Fruit fly (Drosophila melanogaster): Measurements from ENCODE around the gene Doc3.

Doc3 gene

DNA sequence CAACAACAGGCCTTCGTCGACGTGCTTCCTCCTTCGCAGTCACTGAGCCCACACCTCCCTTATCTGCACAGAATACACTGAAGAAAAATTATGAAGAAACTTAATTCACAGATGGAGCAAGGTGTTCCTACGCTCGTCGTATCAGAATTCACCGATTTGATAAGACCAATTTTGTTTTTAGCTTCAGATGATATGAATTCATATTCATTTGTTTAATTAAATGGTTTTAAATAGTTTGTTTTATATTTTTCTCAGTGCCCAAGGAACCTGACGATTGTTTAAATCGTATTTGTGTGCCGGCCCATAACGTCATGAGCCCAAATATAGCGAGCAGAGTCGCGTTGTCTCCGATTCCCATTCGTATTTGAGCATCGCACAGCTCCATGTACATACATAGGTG, 18.6 kb downstream of the Doc3 start:
- TF ChIP-seq bcd (GFP tag; optimal IDR thresholded peaks at IDR 0.05) (peak; percentile 43), unpg (GFP tag; optimal IDR thresholded peaks at IDR 0.05) (peak; percentile 58), vvl (GFP tag; IDR thresholded peaks at IDR 0.05) (peak; percentile 82), HmgZ (tag; optimal IDR thresholded peaks at IDR 0.05) (no peak), CG7745 (tag; optimal IDR thresholded peaks at IDR 0.05) (no peak), BtbVII (GFP tag; optimal IDR thresholded peaks at IDR 0.05) (peak; percentile 17), CG6654 (GFP tag; optimal IDR thresholded peaks at IDR 0.05) (no peak), Atf6 (GFP tag; IDR thresholded peaks at IDR 0.05) (no peak), lov (optimal IDR thresholded peaks at IDR 0.05) (no peak), lov (GFP tag; IDR thresholded peaks at IDR 0.05) (peak; percentile 62; the same call in 1 of the 3 replicates), Meics (GFP tag; optimal IDR thresholded peaks at IDR 0.05) (peak; percentile 42), ham (GFP tag; IDR thresholded peaks at IDR 0.05) (no peak), CG32767 (GFP tag; IDR thresholded peaks at IDR 0.05) (no peak), salm (tag; optimal IDR thresholded peaks at IDR 0.05) (no peak), usp (GFP tag; optimal IDR thresholded peaks at IDR 0.05) (no peak), CG14667 (GFP tag; IDR thresholded peaks at IDR 0.05) (no peak), vfl (GFP tag; optimal IDR thresholded peaks at IDR 0.05) (no peak), CG12071 (GFP tag; optimal IDR thresholded peaks at IDR 0.05) (no peak), CG17912 (GFP tag; optimal IDR thresholded peaks at IDR 0.05) (no peak), HHEX (GFP tag; optimal IDR thresholded peaks at IDR 0.05) (peak; percentile 20), CG10267 (tag; optimal IDR thresholded peaks at IDR 0.05) (peak; percentile 75), CG9215 (GFP tag; IDR thresholded peaks at IDR 0.05) (peak; percentile 27; the same call in 1 of the 2 replicates), twi (tag; optimal IDR thresholded peaks at IDR 0.05) (peak; percentile 57), CG12769 (tag; optimal IDR thresholded peaks at IDR 0.05) (peak; percentile 34), CG9437 (GFP tag; optimal IDR thresholded peaks at IDR 0.05) (peak; percentile 40), CG7928 (GFP tag; optimal IDR thresholded peaks at IDR 0.05) (no peak), Fer3 (tag; optimal IDR thresholded peaks at IDR 0.05) (peak; percentile 15), CG14050 (GFP tag; IDR thresholded peaks at IDR 0.05) (0 out of 3 replicates have a peak, but pooled peaks have one; percentile 12), peb (GFP tag; IDR thresholded peaks at IDR 0.05) (no peak), CG8290 (GFP tag; optimal IDR thresholded peaks at IDR 0.05) (peak; percentile 40), CG8290 (tag; optimal IDR thresholded peaks at IDR 0.05) (peak in 1 of 2 experiments; percentile 34), ap (GFP tag; IDR thresholded peaks at IDR 0.05) (0 out of 2 replicates have a peak, but pooled peaks have one; percentile 12), br (optimal IDR thresholded peaks at IDR 0.05) (no peak), jing (GFP tag; optimal IDR thresholded peaks at IDR 0.05) (peak; percentile 30), PHDP (tag; optimal IDR thresholded peaks at IDR 0.05) (peak; percentile 52), CG12236 (GFP tag; optimal IDR thresholded peaks at IDR 0.05) (peak; percentile 68), nmo (GFP tag; optimal IDR thresholded peaks at IDR 0.05) (peak; percentile 83), CG6765 (GFP tag; optimal IDR thresholded peaks at IDR 0.05) (no peak), dan (GFP tag; IDR thresholded peaks at IDR 0.05) (peak; percentile 69), gcm (GFP tag; optimal IDR thresholded peaks at IDR 0.05) (peak; percentile 51), Chrac-16 (GFP tag; optimal IDR thresholded peaks at IDR 0.05) (peak; percentile 77), rib (GFP tag; IDR thresholded peaks at IDR 0.05) (no peak), gcm2 (GFP tag; optimal IDR thresholded peaks at IDR 0.05) (peak; percentile 16), CG43689 (GFP tag; IDR thresholded peaks at IDR 0.05) (no peak), CG5180 (GFP tag; optimal IDR thresholded peaks at IDR 0.05) (no peak), Mes4 (GFP tag; optimal IDR thresholded peaks at IDR 0.05) (peak; percentile 51), gsb (GFP tag; IDR thresholded peaks at IDR 0.05) (no peak), CG8089 (GFP tag; optimal IDR thresholded peaks at IDR 0.05) (peak; percentile 46), CG9797 (GFP tag; optimal IDR thresholded peaks at IDR 0.05) (no peak), hkb (optimal IDR thresholded peaks at IDR 0.05) (no peak), hkb (GFP tag; IDR thresholded peaks at IDR 0.05) (peak; percentile 64), cato (GFP tag; optimal IDR thresholded peaks at IDR 0.05; ENCODE audit: borderline replicate concordance) (peak; percentile 21), tna (GFP tag; IDR thresholded peaks at IDR 0.05; ENCODE audit: partially characterized antibody) (no peak)

All from whole organism, embryonic.